Worm (Caenorhabditis elegans): ENCODE data around the gene F35H10.5.

The F35H10.5 gene

DNA sequence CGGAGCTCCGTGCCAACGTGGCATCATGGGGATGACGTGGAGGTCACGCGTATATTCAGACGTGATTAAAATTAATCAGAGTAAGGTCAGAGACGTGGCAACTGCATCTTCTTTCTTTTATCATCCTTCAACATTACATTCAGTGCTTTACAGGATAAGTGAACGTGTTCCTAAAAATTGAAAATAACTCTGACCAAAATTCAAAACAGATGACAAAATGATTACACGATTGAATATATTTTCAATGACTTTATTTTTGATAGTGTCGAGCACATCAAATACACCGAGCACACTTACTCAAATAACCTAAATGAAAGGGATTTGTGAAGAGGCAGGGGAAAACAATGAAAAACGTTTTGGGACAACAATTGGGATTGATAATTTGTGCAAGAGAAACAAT lies 14.2 kb upstream of the F35H10.5 start, which contains the start of gene K07H8.9:
K07H8.9 (minus strand) TSS at position 125 of the 400 bp plus-strand sequence.
- TF ChIP-seq dmd-4 (tag; optimal IDR thresholded peaks at IDR 0.05) (no peak), snpc-4 (tag; optimal IDR thresholded peaks at IDR 0.05) (no peak), ZK546.5 (tag; optimal IDR thresholded peaks at IDR 0.05) (no peak), sem-4 (tag; optimal IDR thresholded peaks at IDR 0.05) (no peak), Y55F3AM.14 (GFP tag; optimal IDR thresholded peaks at IDR 0.05) (no peak), gmeb-1 (tag; optimal IDR thresholded peaks at IDR 0.05) (no peak), mab-5 (tag; optimal IDR thresholded peaks at IDR 0.05) (no peak), unc-39 (tag; optimal IDR thresholded peaks at IDR 0.05) (no peak), nhr-6 (tag; optimal IDR thresholded peaks at IDR 0.05) (no peak), R02D3.7 (tag; optimal IDR thresholded peaks at IDR 0.05) (no peak), ztf-11 (tag; optimal IDR thresholded peaks at IDR 0.05) (no peak), sma-3 (GFP tag; optimal IDR thresholded peaks at IDR 0.05) (no peak), ztf-1 (GFP tag; conservative IDR thresholded peaks at IDR 0.05) (no peak), ceh-16 (tag; optimal IDR thresholded peaks at IDR 0.05) (no peak), unc-55 (GFP tag; optimal IDR thresholded peaks at IDR 0.05) (no peak), sma-9 (GFP tag; optimal IDR thresholded peaks at IDR 0.05) (no peak), sma-9 (tag; optimal IDR thresholded peaks at IDR 0.05) (no peak), lin-11 (tag; optimal IDR thresholded peaks at IDR 0.05) (no peak)

DNA sequence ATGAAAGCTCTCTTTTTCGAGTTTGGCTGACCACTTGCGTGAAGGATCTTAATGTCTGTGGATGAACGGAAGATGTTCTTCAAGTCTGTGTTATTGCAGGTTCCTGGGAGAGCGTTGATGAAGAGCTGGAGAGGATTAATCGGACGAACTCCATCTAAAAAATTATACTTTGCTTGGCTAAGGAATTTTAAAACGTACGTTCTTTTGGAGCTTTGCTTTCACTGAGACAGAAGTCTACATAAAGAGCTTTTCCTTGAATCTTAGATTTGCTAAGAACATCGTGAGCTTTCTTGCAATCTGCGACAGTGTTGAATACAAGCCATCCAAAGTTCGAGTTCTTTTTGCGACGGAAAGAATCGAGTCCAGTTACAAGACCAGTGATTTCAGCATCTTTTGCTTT lies 13.3 kb upstream of the F35H10.5 start:
- no peak for TF ChIP-seq nhr-10 (tag; optimal IDR thresholded peaks at IDR 0.05)
- TF ChIP-seq R02D3.7 (tag; optimal IDR thresholded peaks at IDR 0.05), result no peak
- no peak for TF ChIP-seq lsy-2 (tag; optimal IDR thresholded peaks at IDR 0.05)
- TF ChIP-seq nhr-6 (tag; optimal IDR thresholded peaks at IDR 0.05), result no peak
- TF ChIP-seq snpc-4 (tag; optimal IDR thresholded peaks at IDR 0.05), result no peak
- TF ChIP-seq nhr-23 (tag; optimal IDR thresholded peaks at IDR 0.05), result no peak
- no peak for TF ChIP-seq alr-1 (tag; optimal IDR thresholded peaks at IDR 0.05)
- TF ChIP-seq nhr-237 (tag; optimal IDR thresholded peaks at IDR 0.05), result no peak
- TF ChIP-seq aly-2 (tag; optimal IDR thresholded peaks at IDR 0.05), result no peak
- no peak for TF ChIP-seq fos-1 (tag; optimal IDR thresholded peaks at IDR 0.05)
- TF ChIP-seq lin-13 (GFP tag; optimal IDR thresholded peaks at IDR 0.05), result no peak
- TF ChIP-seq mdl-1 (tag; optimal IDR thresholded peaks at IDR 0.05), result no peak
- TF ChIP-seq nhr-11 (tag; optimal IDR thresholded peaks at IDR 0.05), result no peak
- TF ChIP-seq sma-9 (GFP tag; optimal IDR thresholded peaks at IDR 0.05), result no peak
- TF ChIP-seq sma-9 (tag; optimal IDR thresholded peaks at IDR 0.05), result no peak
- TF ChIP-seq elt-3 (tag; optimal IDR thresholded peaks at IDR 0.05), result no peak
- no peak for TF ChIP-seq nhr-129 (tag; optimal IDR thresholded peaks at IDR 0.05)
- TF ChIP-seq nhr-77 (tag; optimal IDR thresholded peaks at IDR 0.05), result no peak

DNA sequence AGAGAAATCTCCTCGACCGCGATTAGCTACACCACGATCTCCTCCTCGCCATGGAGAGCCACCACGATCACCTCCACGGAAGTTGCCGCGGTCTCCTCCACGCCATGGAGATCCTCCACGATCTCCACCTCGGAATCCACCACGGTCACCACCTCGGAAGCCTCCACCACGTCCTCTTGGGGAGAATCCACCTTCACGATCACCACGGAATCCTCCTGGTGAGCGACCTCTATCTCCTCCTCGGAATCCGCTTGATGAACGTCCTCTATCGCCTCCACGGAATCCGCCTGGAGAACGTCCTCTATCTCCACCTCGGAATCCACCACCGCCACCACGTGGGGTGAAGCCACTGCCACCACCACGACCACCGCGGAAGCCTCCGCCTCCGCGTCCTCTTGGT lies 11.5 kb upstream of the F35H10.5 start:
- no peak for TF ChIP-seq unc-62 (GFP tag; optimal IDR thresholded peaks at IDR 0.05)
- TF ChIP-seq mab-5 (tag; optimal IDR thresholded peaks at IDR 0.05), result no peak
- no peak for TF ChIP-seq ama-1 (optimal IDR thresholded peaks at IDR 0.05)
- TF ChIP-seq F13H6.1 (tag; optimal IDR thresholded peaks at IDR 0.05), result no peak
- no peak for TF ChIP-seq skn-1 (tag; optimal IDR thresholded peaks at IDR 0.05)
- no peak for TF ChIP-seq nhr-12 (tag; optimal IDR thresholded peaks at IDR 0.05)
- no peak for TF ChIP-seq ztf-1 (GFP tag; conservative IDR thresholded peaks at IDR 0.05)
- no peak for TF ChIP-seq mbf-1 (tag; optimal IDR thresholded peaks at IDR 0.05)
- no peak for TF ChIP-seq zag-1 (tag; optimal IDR thresholded peaks at IDR 0.05)
- TF ChIP-seq nhr-25 (tag; optimal IDR thresholded peaks at IDR 0.05), result no peak
- TF ChIP-seq peb-1 (tag; optimal IDR thresholded peaks at IDR 0.05), result no peak
- no peak for TF ChIP-seq ZK546.5 (tag; optimal IDR thresholded peaks at IDR 0.05)
- TF ChIP-seq nhr-237 (tag; optimal IDR thresholded peaks at IDR 0.05), result no peak
- TF ChIP-seq mdl-1 (tag; optimal IDR thresholded peaks at IDR 0.05), result no peak

DNA sequence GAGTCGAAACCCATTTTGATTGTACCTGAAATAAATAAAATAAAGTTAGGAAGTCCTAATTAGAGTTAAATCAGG lies 11.2 kb upstream of the F35H10.5 start, which contains the start of gene nucl-1:
nucl-1 (minus strand) TSS at position 26 of the 75 bp plus-strand sequence.
- TF ChIP-seq unc-55 (GFP tag; optimal IDR thresholded peaks at IDR 0.05) (no peak), nhr-23 (tag; optimal IDR thresholded peaks at IDR 0.05) (no peak), egl-27 (tag; optimal IDR thresholded peaks at IDR 0.05) (no peak), unc-62 (GFP tag; optimal IDR thresholded peaks at IDR 0.05) (no peak)

Data from whole organism, L2 larva.